Worm (Caenorhabditis elegans): ENCODE measurements around the gene Y43F8C.6.
A peak's percentile ranks its signal among the peaks of the same experiment; 100 is the strongest.

Gene Y43F8C.6

ce11 chrV:19622440-19622914 lies 18.2 kb downstream of the Y43F8C.6 start, which contains the start of gene Y43F8C.3 (continued):
- no peak for TF ChIP-seq unc-62 (GFP tag; optimal IDR thresholded peaks at IDR 0.05)
- TF ChIP-seq ceh-79 (tag; optimal IDR thresholded peaks at IDR 0.05): no peak
- no peak for TF ChIP-seq dpff-1 (tag; optimal IDR thresholded peaks at IDR 0.05)
- TF ChIP-seq Y79H2A.3 (GFP tag; conservative IDR thresholded peaks at IDR 0.05): no peak
- no peak for TF ChIP-seq ekl-4 (GFP tag; IDR thresholded peaks at IDR 0.05)
- no peak for TF ChIP-seq F39B2.1 (GFP tag; IDR thresholded peaks at IDR 0.05)
- TF ChIP-seq rpc-1 (optimal IDR thresholded peaks at IDR 0.05): no peak
- TF ChIP-seq rpc-1 (tag; optimal IDR thresholded peaks at IDR 0.05): no peak
- no peak for TF ChIP-seq ztf-6 (GFP tag; IDR thresholded peaks at IDR 0.05)
- TF ChIP-seq xnd-1 (tag; optimal IDR thresholded peaks at IDR 0.05): no peak
- no peak for TF ChIP-seq egl-44 (GFP tag; IDR thresholded peaks at IDR 0.05)
- no peak for TF ChIP-seq nhr-179 (tag; optimal IDR thresholded peaks at IDR 0.05)
- TF ChIP-seq mxl-1 (tag; optimal IDR thresholded peaks at IDR 0.05): no peak
- TF ChIP-seq rec-8 (tag; optimal IDR thresholded peaks at IDR 0.05): no peak
- no peak for TF ChIP-seq ztf-25 (GFP tag; IDR thresholded peaks at IDR 0.05)
- no peak for TF ChIP-seq C06A6.2 (GFP tag; conservative IDR thresholded peaks at IDR 0.05)
- TF ChIP-seq mes-4 (tag; optimal IDR thresholded peaks at IDR 0.05): no peak
- TF ChIP-seq sea-2 (GFP tag; IDR thresholded peaks at IDR 0.05): no peak
- no peak for TF ChIP-seq madf-10 (tag; optimal IDR thresholded peaks at IDR 0.05)
- peak; percentile 33 for TF ChIP-seq somi-1 (GFP tag; optimal IDR thresholded peaks at IDR 0.05)
- no peak for TF ChIP-seq F57C9.4 (tag; optimal IDR thresholded peaks at IDR 0.05)
- no peak for TF ChIP-seq let-526 (GFP tag; IDR thresholded peaks at IDR 0.05)
- no peak for TF ChIP-seq ztf-3 (GFP tag; optimal IDR thresholded peaks at IDR 0.05)
- TF ChIP-seq Y53F4B.3 (GFP tag; IDR thresholded peaks at IDR 0.05): no peak
- no peak for TF ChIP-seq madf-8 (GFP tag; conservative IDR thresholded peaks at IDR 0.05)
- no peak for TF ChIP-seq B0019.2 (GFP tag; conservative IDR thresholded peaks at IDR 0.05)
- TF ChIP-seq unc-130 (GFP tag; optimal IDR thresholded peaks at IDR 0.05): no peak
- no peak for TF ChIP-seq nfya-1 (tag; optimal IDR thresholded peaks at IDR 0.05; ENCODE audit: borderline replicate concordance, insufficient read depth)
- TF ChIP-seq madf-3 (GFP tag; IDR thresholded peaks at IDR 0.05): no peak
- TF ChIP-seq T26A5.8 (tag; optimal IDR thresholded peaks at IDR 0.05): no peak
- TF ChIP-seq cebp-1 (GFP tag; IDR thresholded peaks at IDR 0.05): no peak
- TF ChIP-seq cebp-1 (tag; optimal IDR thresholded peaks at IDR 0.05): peak; percentile 78
- TF ChIP-seq ceh-27 (GFP tag; optimal IDR thresholded peaks at IDR 0.05): peak; percentile 84
- no peak for TF ChIP-seq aptf-2 (GFP tag; conservative IDR thresholded peaks at IDR 0.05)
- TF ChIP-seq hmg-20 (GFP tag; IDR thresholded peaks at IDR 0.05): no peak
- peak; percentile 86 for TF ChIP-seq dox-1 (GFP tag; IDR thresholded peaks at IDR 0.05)
- no peak for TF ChIP-seq zim-3 (tag; optimal IDR thresholded peaks at IDR 0.05)
- TF ChIP-seq die-1 (tag; optimal IDR thresholded peaks at IDR 0.05): no peak
- no peak for TF ChIP-seq snpc-1.3 (tag; optimal IDR thresholded peaks at IDR 0.05; ENCODE audit: insufficient read depth)
- no peak for TF ChIP-seq lsy-27 (tag; optimal IDR thresholded peaks at IDR 0.05; ENCODE audit: borderline replicate concordance, insufficient read depth)
- TF ChIP-seq Y53G8AR.9 (GFP tag; conservative IDR thresholded peaks at IDR 0.05): no peak
- TF ChIP-seq bed-2 (GFP tag; IDR thresholded peaks at IDR 0.05): no peak
- no peak for TF ChIP-seq dpl-1 (GFP tag; optimal IDR thresholded peaks at IDR 0.05)
- 0 out of 2 replicates have a peak, but pooled peaks have one; percentile 24 for TF ChIP-seq nhr-120 (GFP tag; IDR thresholded peaks at IDR 0.05)
- TF ChIP-seq lin-26 (GFP tag; IDR thresholded peaks at IDR 0.05): no peak
- 0 out of 2 replicates have a peak, but pooled peaks have one; percentile 32 for TF ChIP-seq pbrm-1 (GFP tag; IDR thresholded peaks at IDR 0.05)
- TF ChIP-seq lag-1 (GFP tag; IDR thresholded peaks at IDR 0.05): no peak
- no peak for TF ChIP-seq repo-1 (tag; optimal IDR thresholded peaks at IDR 0.05)
- no peak for TF ChIP-seq F10E7.11 (tag; optimal IDR thresholded peaks at IDR 0.05)
- no peak for TF ChIP-seq ceh-58 (GFP tag; IDR thresholded peaks at IDR 0.05)

All from whole organism, young adult.